Fruit fly (Drosophila melanogaster) whole organism, embryonic: ENCODE results near the gene CG1136.
A peak's percentile ranks its signal among the peaks of the same experiment; 100 is the strongest.

ENCODE experiments used
- Antp ChIP-seq: fragments of 200-800 bp; sonication (Bioruptor generic); optimal IDR thresholded peaks from 3 replicates; lab custom pipeline; 2016; ENCODE audit warnings: missing biosample characterization, missing genetic modification characterization
- Atf6 ChIP-seq: fragments of 200-800 bp; sonication (Bioruptor generic); IDR thresholded peaks from 2 replicates; pipeline ENCODE4 v1.3.6; 2022; ENCODE audit warnings: missing biosample characterization, missing genetic modification characterization
- Bgb ChIP-seq: fragments of 200-800 bp; sonication (Bioruptor generic); IDR thresholded peaks from 2 replicates; pipeline ENCODE4 v1.3.6; 2022; ENCODE audit warnings: missing biosample characterization, missing genetic modification characterization; ENCODE audit not compliant: partially characterized antibody
- CG12391 ChIP-seq: fragments of 200-800 bp; sonication (Bioruptor generic); optimal IDR thresholded peaks from 3 replicates; lab custom pipeline; 2018; ENCODE audit warnings: missing biosample characterization, mild to moderate bottlenecking, missing genetic modification characterization, moderate library complexity
- CG12659 ChIP-seq: fragments of 200-800 bp; sonication (Bioruptor generic); optimal IDR thresholded peaks from 3 replicates; lab custom pipeline; 2017; ENCODE audit warnings: mild to moderate bottlenecking, missing biosample characterization, missing genetic modification reagents, missing genetic modification characterization
- CG12769 ChIP-seq: fragments of 200-800 bp; sonication (Bioruptor generic); optimal IDR thresholded peaks from 2 replicates; lab custom pipeline; 2019; ENCODE audit warnings: missing biosample characterization, mild to moderate bottlenecking, missing genetic modification characterization, moderate library complexity
- CG14014 ChIP-seq: fragments of 200-800 bp; sonication (Bioruptor generic); IDR thresholded peaks from 2 replicates; pipeline ENCODE4 v1.3.6; 2022; ENCODE audit warnings: missing biosample characterization, missing genetic modification characterization
- CG15514 ChIP-seq: fragments of 200-800 bp; sonication (Bioruptor generic); optimal IDR thresholded peaks from 3 replicates; lab custom pipeline; 2017; ENCODE audit warnings: missing biosample characterization, missing genetic modification characterization, mild to moderate bottlenecking, moderate library complexity, missing genetic modification reagents
- CG17912 ChIP-seq: fragments of 200-800 bp; sonication (Bioruptor generic); optimal IDR thresholded peaks from 2 replicates; lab custom pipeline; 2018; ENCODE audit warnings: missing biosample characterization, mild to moderate bottlenecking, missing genetic modification characterization
- CG2129 ChIP-seq: fragments of 200-800 bp; sonication (Bioruptor generic); IDR thresholded peaks from 2 replicates; pipeline ENCODE4 v1.3.6; 2022; ENCODE audit warnings: missing biosample characterization, missing genetic modification characterization; ENCODE audit not compliant: partially characterized antibody
- CG3163 ChIP-seq: fragments of 200-800 bp; sonication (Bioruptor generic); optimal IDR thresholded peaks from 3 replicates; lab custom pipeline; 2016; ENCODE audit warnings: missing biosample characterization, missing genetic modification characterization
- CG4360 ChIP-seq: fragments of 200-800 bp; sonication (Bioruptor generic); IDR thresholded peaks from 2 replicates; pipeline ENCODE4 v1.3.6; 2022; ENCODE audit warnings: missing biosample characterization, missing genetic modification characterization
- CG5180 ChIP-seq: fragments of 200-800 bp; sonication (Bioruptor generic); optimal IDR thresholded peaks from 3 replicates; lab custom pipeline; 2017; ENCODE audit warnings: missing biosample characterization, missing genetic modification characterization, mild to moderate bottlenecking, moderate library complexity, missing genetic modification reagents
- CG6272 ChIP-seq: fragments of 200-800 bp; sonication (Bioruptor generic); IDR thresholded peaks from 2 replicates; pipeline ENCODE4 v1.3.6; 2022; ENCODE audit warnings: missing biosample characterization, missing genetic modification characterization
- CG6791 ChIP-seq: fragments of 200-800 bp; sonication (Bioruptor generic); IDR thresholded peaks from 3 replicates; pipeline ENCODE4 v1.3.6; 2022; ENCODE audit warnings: missing biosample characterization, missing genetic modification characterization; ENCODE audit not compliant: partially characterized antibody
- CG8290 ChIP-seq, 3 experiments: fragments of 200-800 bp; sonication (Bioruptor generic); optimal IDR thresholded peaks; 2 replicates each; lab custom pipeline; 2016 to 2019; ENCODE audit warnings: missing biosample characterization in 3 of 3, missing genetic modification characterization in 3 of 3, mild to moderate bottlenecking in 2 of 3, moderate library complexity in 1 of 3
- Dbx ChIP-seq: fragments of 200-800 bp; sonication (Bioruptor generic); IDR thresholded peaks from 3 replicates; pipeline ENCODE4 v1.3.6; 2022; ENCODE audit warnings: missing biosample characterization, missing genetic modification characterization
- Dfd ChIP-seq, 2 experiments: fragments of >200 bp; optimal IDR thresholded peaks; 2 replicates each; lab custom pipeline; 2017; ENCODE audit warnings: missing biosample characterization in 2 of 2, missing genetic modification characterization in 2 of 2
- Eip74EF ChIP-seq, 2 experiments: fragments of 200-800 bp in 1 of 2; fragments of >200 bp in 1 of 2; sonication (Bioruptor generic) in 1 of 2; optimal IDR thresholded peaks; 2 replicates each; lab custom pipeline; 2017 to 2019; ENCODE audit warnings: missing biosample characterization in 2 of 2, missing genetic modification characterization in 2 of 2, mild to moderate bottlenecking in 1 of 2, moderate library complexity in 1 of 2
- Ets97D ChIP-seq: fragments of 200-800 bp; sonication (Bioruptor generic); optimal IDR thresholded peaks from 3 replicates; lab custom pipeline; 2016; ENCODE audit warnings: missing biosample characterization, missing genetic modification characterization
- HmgD ChIP-seq: fragments of 200-800 bp; sonication (Bioruptor generic); optimal IDR thresholded peaks from 3 replicates; lab custom pipeline; 2016; ENCODE audit warnings: missing biosample characterization, missing genetic modification characterization
- HmgZ ChIP-seq: fragments of 200-800 bp; sonication (Bioruptor generic); optimal IDR thresholded peaks from 2 replicates; lab custom pipeline; 2018; ENCODE audit warnings: missing biosample characterization, mild to moderate bottlenecking, missing genetic modification characterization
- Hr3 ChIP-seq: fragments of 200-800 bp; sonication (Bioruptor generic); optimal IDR thresholded peaks from 3 replicates; lab custom pipeline; 2016; ENCODE audit warnings: missing biosample characterization, missing genetic modification characterization
- Hr78 ChIP-seq, 2 experiments: fragments of 200-800 bp in 1 of 2; fragments of >200 bp in 1 of 2; sonication (Bioruptor generic) in 1 of 2; optimal IDR thresholded peaks; 2 replicates each; lab custom pipeline; 2017 to 2019; ENCODE audit warnings: missing biosample characterization in 2 of 2, missing genetic modification characterization in 2 of 2, mild to moderate bottlenecking in 1 of 2, moderate library complexity in 1 of 2
- Max ChIP-seq: fragments of 200-800 bp; sonication (Bioruptor generic); optimal IDR thresholded peaks from 2 replicates; lab custom pipeline; 2016; ENCODE audit warnings: missing biosample characterization, mild to moderate bottlenecking, missing genetic modification characterization
- Med ChIP-seq: fragments of 200-800 bp; sonication (Bioruptor generic); peaks from one replicate; lab custom pipeline; 2016; ENCODE audit warnings: missing biosample characterization, missing genetic modification characterization, mild to moderate bottlenecking, inconsistent platforms, moderate library complexity
- Pdp1 ChIP-seq, 2 experiments: fragments of 200-800 bp; sonication (Bioruptor generic); optimal IDR thresholded peaks; 3 replicates each; lab custom pipeline; 2016; ENCODE audit warnings: missing biosample characterization in 2 of 2, missing genetic modification characterization in 2 of 2, mild to moderate bottlenecking in 1 of 2, moderate library complexity in 1 of 2
- Sox102F ChIP-seq: fragments of 200-800 bp; sonication (Bioruptor generic); optimal IDR thresholded peaks from 2 replicates; lab custom pipeline; 2018; ENCODE audit warnings: missing biosample characterization, mild to moderate bottlenecking, missing genetic modification characterization, moderate library complexity
- Xrp1 ChIP-seq: fragments of 200-800 bp; sonication (Bioruptor generic); IDR thresholded peaks from 2 replicates; pipeline ENCODE4 v1.3.6; 2022; ENCODE audit warnings: missing biosample characterization, missing genetic modification characterization
- abd-A ChIP-seq: fragments of 200-800 bp; sonication (Bioruptor generic); optimal IDR thresholded peaks from 3 replicates; lab custom pipeline; 2019; ENCODE audit warnings: missing biosample characterization, mild to moderate bottlenecking, missing genetic modification characterization, moderate library complexity
- chinmo ChIP-seq: fragments of 200-800 bp; sonication (Bioruptor generic); IDR thresholded peaks from 4 replicates; pipeline ENCODE4 v1.3.6; 2022; ENCODE audit warnings: missing biosample characterization, missing genetic modification characterization; ENCODE audit not compliant: partially characterized antibody
- ci ChIP-seq: fragments of 200-800 bp; sonication (Bioruptor generic); IDR thresholded peaks from 3 replicates; pipeline ENCODE4 v1.3.6; 2022; ENCODE audit warnings: missing biosample characterization, missing genetic modification characterization
- crol ChIP-seq: fragments of 200-800 bp; sonication (Bioruptor generic); IDR thresholded peaks from 2 replicates; pipeline ENCODE4 v1.3.6; 2022; ENCODE audit warnings: missing biosample characterization, missing genetic modification characterization
- cwo ChIP-seq: fragments of 200-800 bp; sonication (Bioruptor generic); optimal IDR thresholded peaks from 3 replicates; lab custom pipeline; 2017; ENCODE audit warnings: missing biosample characterization, missing genetic modification characterization, mild to moderate bottlenecking, moderate library complexity, missing genetic modification reagents
- danr ChIP-seq: fragments of 200-800 bp; sonication (Bioruptor generic); IDR thresholded peaks from 2 replicates; pipeline ENCODE4 v1.3.6; 2022; ENCODE audit warnings: missing biosample characterization, missing genetic modification characterization
- ewg ChIP-seq: fragments of 200-800 bp; sonication (Bioruptor generic); optimal IDR thresholded peaks from 3 replicates; lab custom pipeline; 2017; ENCODE audit warnings: mild to moderate bottlenecking, missing biosample characterization, missing genetic modification reagents, missing genetic modification characterization
- grn ChIP-seq: fragments of 200-800 bp; sonication (Bioruptor generic); optimal IDR thresholded peaks from 3 replicates; lab custom pipeline; 2017; ENCODE audit warnings: missing biosample characterization, missing genetic modification characterization
- ham ChIP-seq: fragments of 200-800 bp; sonication (Bioruptor generic); IDR thresholded peaks from 2 replicates; pipeline ENCODE4 v1.3.6; 2022; ENCODE audit warnings: missing biosample characterization, missing genetic modification characterization
- inv ChIP-seq: fragments of 200-800 bp; sonication (Bioruptor generic); IDR thresholded peaks from 2 replicates; pipeline ENCODE4 v1.3.6; 2022; ENCODE audit warnings: missing biosample characterization, missing genetic modification characterization; ENCODE audit not compliant: partially characterized antibody
- kni ChIP-seq: fragments of 200-800 bp; sonication (Bioruptor generic); optimal IDR thresholded peaks from 3 replicates; lab custom pipeline; 2017; ENCODE audit warnings: mild to moderate bottlenecking, missing biosample characterization, missing genetic modification reagents, missing genetic modification characterization
- knrl ChIP-seq: fragments of 200-800 bp; sonication (Bioruptor generic); IDR thresholded peaks from 3 replicates; pipeline ENCODE4 v1.3.6; 2022; ENCODE audit warnings: missing biosample characterization, missing genetic modification characterization; ENCODE audit not compliant: partially characterized antibody
- nmo ChIP-seq: fragments of 200-800 bp; sonication (Bioruptor generic); optimal IDR thresholded peaks from 2 replicates; lab custom pipeline; 2018; ENCODE audit warnings: missing biosample characterization, mild to moderate bottlenecking, missing genetic modification characterization, moderate library complexity
- pzg ChIP-seq: fragments of 200-800 bp; sonication (Bioruptor generic); optimal IDR thresholded peaks from 3 replicates; lab custom pipeline; 2018; ENCODE audit warnings: missing biosample characterization, mild to moderate bottlenecking, missing genetic modification characterization, moderate library complexity
- sd ChIP-seq: fragments of 200-800 bp; sonication (Bioruptor generic); optimal IDR thresholded peaks from 3 replicates; lab custom pipeline; 2018; ENCODE audit warnings: missing biosample characterization, mild to moderate bottlenecking, missing genetic modification characterization, moderate library complexity
- sens ChIP-seq: fragments of 200-800 bp; sonication (Bioruptor generic); peaks from one replicate; lab custom pipeline; 2016; ENCODE audit warnings: missing biosample characterization, missing genetic modification characterization
- tio ChIP-seq: fragments of 200-800 bp; sonication (Bioruptor generic); optimal IDR thresholded peaks from 2 replicates; lab custom pipeline; 2017; ENCODE audit warnings: missing biosample characterization, missing genetic modification characterization, inconsistent platforms
- vvl ChIP-seq: fragments of 200-800 bp; sonication (Bioruptor generic); IDR thresholded peaks from 2 replicates; pipeline ENCODE4 v1.3.6; 2022; ENCODE audit warnings: missing biosample characterization, missing genetic modification characterization

The CG1136 gene

DNA sequence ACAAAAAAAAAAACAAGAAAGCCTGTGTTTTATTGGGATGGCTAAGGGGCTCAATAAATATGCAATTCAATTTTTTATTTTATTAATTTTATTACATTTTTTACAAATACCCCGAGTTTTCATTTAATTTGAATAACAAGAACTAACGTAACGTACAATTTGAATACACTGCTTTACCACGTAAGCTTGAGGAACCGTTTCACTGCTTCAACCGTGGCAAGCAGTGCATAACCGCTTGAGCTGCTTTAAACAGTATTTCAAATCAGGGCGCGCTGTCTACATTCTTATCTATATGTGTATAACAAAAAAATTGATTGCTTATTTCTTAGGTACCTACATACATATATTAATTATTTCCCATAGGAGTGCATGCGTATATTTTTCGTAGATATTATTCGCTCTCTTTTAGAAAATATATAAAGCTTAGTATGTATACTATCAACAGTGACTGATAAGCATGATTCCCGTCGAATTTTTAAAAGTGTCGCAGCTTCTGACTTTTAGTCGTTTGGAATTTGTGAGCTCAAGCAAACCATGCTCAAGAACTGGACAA, 46.4 kb downstream of the CG1136 start, which contains the start of gene CG14990 (continued):
- TF ChIP-seq grn (GFP tag; lab: Kevin White, UChicago) (peak; percentile 28), nmo (GFP tag; lab: Kevin White, UChicago) (peak; percentile 38), Eip74EF (GFP tag; optimal IDR thresholded peaks at IDR 0.05; lab: Kevin White, UChicago) (peak in 1 of 2 experiments; percentile 96), CG6791 (peak; percentile 34; the same call in 1 of the 3 replicates), Bgb (GFP tag; lab: Robert Waterston, UW) (peak; percentile 69), CG14014 (GFP tag; lab: Robert Waterston, UW) (no peak), ewg (GFP tag; lab: Kevin White, UChicago) (no peak), Dbx (0 out of 3 replicates have a peak, but pooled peaks have one; percentile 38), pzg (GFP tag; lab: Kevin White, UChicago) (peak; percentile 30), Med (GFP tag; lab: Kevin White, UChicago) (peak; percentile 75), Ets97D (GFP tag; lab: Kevin White, UChicago) (peak; percentile 38), tio (GFP tag; lab: Kevin White, UChicago) (no peak), HmgZ (peak; percentile 43), CG12391 (tag; lab: Kevin White, UChicago) (peak; percentile 10), chinmo (GFP tag; lab: Robert Waterston, UW) (peak; percentile 74; the same call in 1 of the 4 replicates), CG4360 (GFP tag; lab: Robert Waterston, UW) (peak; percentile 37; the same call in 1 of the 2 replicates), Atf6 (GFP tag; lab: Robert Waterston, UW) (0 out of 2 replicates have a peak, but pooled peaks have one; percentile 13), CG17912 (GFP tag; lab: Kevin White, UChicago) (peak; percentile 4), knrl (peak; percentile 63; the same call in 1 of the 3 replicates), HmgD (GFP tag; lab: Kevin White, UChicago) (peak; percentile 2), CG3163 (GFP tag; lab: Kevin White, UChicago) (no peak), danr (no peak), ham (GFP tag; lab: Robert Waterston, UW) (no peak), CG12659 (GFP tag; lab: Kevin White, UChicago) (peak; percentile 25), Dfd (GFP tag; optimal IDR thresholded peaks at IDR 0.05; lab: Kevin White, UChicago) (peak in 1 of 2 experiments; percentile 87), Hr78 (GFP tag; optimal IDR thresholded peaks at IDR 0.05; lab: Kevin White, UChicago) (peak in 1 of 2 experiments; percentile 40), Hr3 (GFP tag; lab: Kevin White, UChicago) (no peak), CG15514 (GFP tag; lab: Kevin White, UChicago) (peak; percentile 12), abd-A (tag; lab: Kevin White, UChicago) (no peak)

dm6 chr3L:4096546-4096945, 50.1 kb downstream of the CG1136 start:
- TF ChIP-seq Pdp1 (GFP tag; optimal IDR thresholded peaks at IDR 0.05; lab: Kevin White, UChicago) (peak in 1 of 2 experiments; percentile 31), CG8290 (GFP tag; optimal IDR thresholded peaks at IDR 0.05; lab: Kevin White, UChicago) (no peak), CG8290 (tag; optimal IDR thresholded peaks at IDR 0.05; lab: Kevin White, UChicago) (peak in 1 of 2 experiments; percentile 11), Atf6 (GFP tag; lab: Robert Waterston, UW) (no peak), vvl (GFP tag; lab: Robert Waterston, UW) (peak; percentile 47; the same call in 1 of the 2 replicates), ci (peak; percentile 39; the same call in 1 of the 3 replicates), Xrp1 (GFP tag; lab: Robert Waterston, UW) (no peak), kni (GFP tag; lab: Kevin White, UChicago) (peak; percentile 50), Sox102F (GFP tag; lab: Kevin White, UChicago) (no peak), chinmo (GFP tag; lab: Robert Waterston, UW) (0 out of 4 replicates have a peak, but pooled peaks have one; percentile 47), CG12769 (peak; percentile 53), CG2129 (no peak), sens (GFP tag; lab: Kevin White, UChicago) (peak; percentile 27), CG5180 (GFP tag; lab: Kevin White, UChicago) (peak; percentile 96), cwo (GFP tag; lab: Kevin White, UChicago) (peak; percentile 31), inv (no peak), Med (GFP tag; lab: Kevin White, UChicago) (peak; percentile 80), CG6272 (GFP tag; lab: Robert Waterston, UW) (no peak), crol (peak; percentile 95), Max (GFP tag; lab: Kevin White, UChicago) (no peak), Antp (no peak), sd (tag; lab: Kevin White, UChicago) (peak; percentile 28)
